Worm (Caenorhabditis elegans): ENCODE data around the gene syx-5.
A peak's percentile ranks its signal among the peaks of the same experiment; 100 is the strongest.

The syx-5 gene

DNA sequence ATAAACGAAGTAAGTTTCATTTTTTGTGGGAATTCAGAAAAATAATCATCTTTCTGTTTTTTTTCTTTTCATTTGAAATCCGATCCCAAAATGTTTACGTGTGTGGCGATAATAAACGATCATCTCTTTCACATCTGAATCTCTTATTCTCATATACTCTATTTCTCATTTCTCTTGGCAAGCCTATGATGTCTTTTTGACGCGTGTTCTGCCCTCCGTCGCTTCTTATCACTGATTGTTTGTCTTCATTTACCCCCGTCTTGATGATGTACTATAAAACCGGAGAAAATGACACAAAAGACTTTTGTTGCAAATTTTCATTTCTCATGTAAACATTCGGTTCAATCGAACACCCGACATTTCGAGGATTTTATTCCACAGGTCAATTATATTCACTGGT is 13.1 kb downstream of the syx-5 start:
- no peak for TF ChIP-seq tra-4 (tag; optimal IDR thresholded peaks at IDR 0.05)
- no peak for TF ChIP-seq aly-1 (tag; optimal IDR thresholded peaks at IDR 0.05)
- TF ChIP-seq F13C5.2 (tag; optimal IDR thresholded peaks at IDR 0.05) = no peak
- no peak for TF ChIP-seq ceh-36 (tag; optimal IDR thresholded peaks at IDR 0.05)
- no peak for TF ChIP-seq ceh-13 (GFP tag; optimal IDR thresholded peaks at IDR 0.05)
- no peak for TF ChIP-seq tbx-37 (GFP tag; conservative IDR thresholded peaks at IDR 0.05)
- TF ChIP-seq hmg-4 (GFP tag; optimal IDR thresholded peaks at IDR 0.05) = no peak
- no peak for TF ChIP-seq sea-1 (GFP tag; conservative IDR thresholded peaks at IDR 0.05)
- TF ChIP-seq hmbx-1 (tag; optimal IDR thresholded peaks at IDR 0.05) = no peak
- no peak for TF ChIP-seq pes-1 (GFP tag; IDR thresholded peaks at IDR 0.05)
- no peak for TF ChIP-seq B0310.2 (tag; optimal IDR thresholded peaks at IDR 0.05)
- no peak for TF ChIP-seq scrt-1 (GFP tag; IDR thresholded peaks at IDR 0.05)
- TF ChIP-seq ets-7 (tag; optimal IDR thresholded peaks at IDR 0.05) = no peak
- no peak for TF ChIP-seq ama-1 (optimal IDR thresholded peaks at IDR 0.05)
- TF ChIP-seq tbx-11 (GFP tag; IDR thresholded peaks at IDR 0.05) = no peak
- TF ChIP-seq hnd-1 (tag; optimal IDR thresholded peaks at IDR 0.05) = no peak
- no peak for TF ChIP-seq flt-1 (GFP tag; IDR thresholded peaks at IDR 0.05)

DNA sequence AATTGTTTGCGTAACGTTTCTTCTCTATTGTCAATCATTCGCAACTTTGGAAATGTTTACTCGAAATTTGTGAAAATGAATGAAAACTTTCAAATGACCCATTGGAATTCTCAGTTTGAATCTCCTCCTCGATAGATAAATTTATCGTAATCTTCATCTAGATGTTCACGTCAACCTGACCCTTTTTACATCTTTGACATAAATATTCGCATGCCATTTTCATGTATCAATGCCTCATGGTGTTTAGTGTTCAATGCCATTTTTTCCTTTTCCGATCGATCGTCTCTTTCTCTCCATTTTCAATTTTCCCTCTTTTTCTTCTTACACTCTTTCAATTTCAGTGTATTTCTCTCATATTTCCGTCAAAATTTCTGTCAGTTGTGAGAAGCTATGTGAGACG is 14.6 kb downstream of the syx-5 start:
- TF ChIP-seq tra-4 (tag; optimal IDR thresholded peaks at IDR 0.05) (no peak), ceh-36 (tag; optimal IDR thresholded peaks at IDR 0.05) (no peak), ets-7 (tag; optimal IDR thresholded peaks at IDR 0.05) (no peak), hmbx-1 (tag; optimal IDR thresholded peaks at IDR 0.05) (no peak), B0310.2 (tag; optimal IDR thresholded peaks at IDR 0.05) (no peak), ceh-13 (GFP tag; optimal IDR thresholded peaks at IDR 0.05) (no peak), hnd-1 (tag; optimal IDR thresholded peaks at IDR 0.05) (no peak), F13C5.2 (tag; optimal IDR thresholded peaks at IDR 0.05) (no peak), aly-1 (tag; optimal IDR thresholded peaks at IDR 0.05) (no peak), sea-1 (GFP tag; conservative IDR thresholded peaks at IDR 0.05) (no peak)

DNA sequence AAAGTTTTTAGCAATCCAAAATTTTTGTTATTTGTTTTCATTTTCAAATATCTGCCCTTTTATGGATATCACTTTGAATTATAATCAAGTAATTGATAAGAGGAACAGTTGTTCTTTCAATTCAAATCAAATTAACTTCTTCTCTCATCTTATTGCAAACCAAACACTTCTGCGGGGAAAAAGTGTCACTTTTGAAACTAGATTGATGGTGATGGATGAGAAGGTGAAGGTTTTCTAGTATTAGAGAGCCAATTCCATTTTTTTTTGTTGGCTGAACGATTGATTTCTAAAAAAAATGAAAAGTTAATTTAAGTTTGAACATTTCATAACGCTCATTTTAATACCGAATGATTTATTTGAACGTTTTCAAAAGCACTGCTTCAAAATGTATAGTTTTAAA is 15.1 kb downstream of the syx-5 start:
- TF ChIP-seq sea-1 (GFP tag; conservative IDR thresholded peaks at IDR 0.05) = no peak
- TF ChIP-seq hmg-4 (GFP tag; optimal IDR thresholded peaks at IDR 0.05) = no peak
- TF ChIP-seq hmbx-1 (tag; optimal IDR thresholded peaks at IDR 0.05) = no peak
- no peak for TF ChIP-seq hnd-1 (tag; optimal IDR thresholded peaks at IDR 0.05)
- TF ChIP-seq tbx-37 (GFP tag; conservative IDR thresholded peaks at IDR 0.05) = no peak
- TF ChIP-seq scrt-1 (GFP tag; IDR thresholded peaks at IDR 0.05) = no peak
- TF ChIP-seq ets-7 (tag; optimal IDR thresholded peaks at IDR 0.05) = no peak
- TF ChIP-seq B0310.2 (tag; optimal IDR thresholded peaks at IDR 0.05) = no peak
- TF ChIP-seq aly-1 (tag; optimal IDR thresholded peaks at IDR 0.05) = no peak
- TF ChIP-seq ama-1 (optimal IDR thresholded peaks at IDR 0.05) = no peak
- TF ChIP-seq ceh-13 (GFP tag; optimal IDR thresholded peaks at IDR 0.05) = no peak
- no peak for TF ChIP-seq tbx-11 (GFP tag; IDR thresholded peaks at IDR 0.05)
- TF ChIP-seq pes-1 (GFP tag; IDR thresholded peaks at IDR 0.05) = no peak
- no peak for TF ChIP-seq ceh-36 (tag; optimal IDR thresholded peaks at IDR 0.05)
- no peak for TF ChIP-seq flt-1 (GFP tag; IDR thresholded peaks at IDR 0.05)

DNA sequence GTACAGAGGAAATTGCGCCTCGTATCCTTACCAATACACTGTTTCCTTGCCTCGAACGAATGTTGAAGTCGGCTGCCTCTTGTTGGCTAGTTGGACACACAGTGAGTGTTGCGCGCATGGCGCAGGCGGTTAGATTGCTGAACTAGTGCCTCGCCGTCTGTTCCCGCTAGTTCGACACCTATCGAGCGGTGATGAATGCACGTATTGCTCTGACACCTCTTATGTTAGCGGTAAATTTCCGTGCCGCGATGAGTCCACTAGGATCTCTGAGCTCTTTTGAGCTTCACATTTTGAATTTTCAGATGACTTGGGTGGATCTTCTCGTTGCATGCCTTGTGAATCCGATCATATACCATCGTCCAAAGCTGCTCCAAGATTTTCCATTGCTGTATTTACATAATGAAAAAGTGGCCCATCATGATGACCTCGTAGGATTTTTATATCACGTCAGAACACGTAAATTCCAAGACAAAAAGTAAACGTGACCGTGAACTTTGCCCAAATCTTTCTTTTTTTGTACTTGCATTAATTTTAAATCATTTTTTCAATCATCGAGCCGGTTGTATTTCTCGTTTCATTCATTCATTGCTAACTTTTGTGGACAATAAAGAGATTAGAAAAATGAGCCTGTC is 18.2 kb downstream of the syx-5 start, which contains the start of gene F55A11.11:
F55A11.11 (plus strand) TSS at position 341 of the 632 bp plus-strand sequence.
- peak; percentile 95 for TF ChIP-seq flt-1 (GFP tag; IDR thresholded peaks at IDR 0.05)
- peak; percentile 91 for TF ChIP-seq tra-4 (tag; optimal IDR thresholded peaks at IDR 0.05)
- no peak for TF ChIP-seq ama-1 (optimal IDR thresholded peaks at IDR 0.05)
- TF ChIP-seq hmg-4 (GFP tag; optimal IDR thresholded peaks at IDR 0.05) = peak; percentile 98
- peak; percentile 97 for TF ChIP-seq F13C5.2 (tag; optimal IDR thresholded peaks at IDR 0.05)
- peak; percentile 95 for TF ChIP-seq ceh-36 (tag; optimal IDR thresholded peaks at IDR 0.05)
- peak; percentile 89 for TF ChIP-seq hnd-1 (tag; optimal IDR thresholded peaks at IDR 0.05)
- TF ChIP-seq hmbx-1 (tag; optimal IDR thresholded peaks at IDR 0.05) = peak; percentile 80
- peak; percentile 94 for TF ChIP-seq B0310.2 (tag; optimal IDR thresholded peaks at IDR 0.05)
- TF ChIP-seq tbx-37 (GFP tag; conservative IDR thresholded peaks at IDR 0.05) = peak; percentile 97
- peak; percentile 99 for TF ChIP-seq sea-1 (GFP tag; conservative IDR thresholded peaks at IDR 0.05)
- TF ChIP-seq ceh-13 (GFP tag; optimal IDR thresholded peaks at IDR 0.05) = peak; percentile 94
- TF ChIP-seq tbx-11 (GFP tag; IDR thresholded peaks at IDR 0.05) = peak; percentile 99
- TF ChIP-seq pes-1 (GFP tag; IDR thresholded peaks at IDR 0.05) = peak; percentile 96
- TF ChIP-seq ets-7 (tag; optimal IDR thresholded peaks at IDR 0.05) = peak; percentile 80
- TF ChIP-seq scrt-1 (GFP tag; IDR thresholded peaks at IDR 0.05) = peak; percentile 97
- TF ChIP-seq aly-1 (tag; optimal IDR thresholded peaks at IDR 0.05) = peak; percentile 92

DNA sequence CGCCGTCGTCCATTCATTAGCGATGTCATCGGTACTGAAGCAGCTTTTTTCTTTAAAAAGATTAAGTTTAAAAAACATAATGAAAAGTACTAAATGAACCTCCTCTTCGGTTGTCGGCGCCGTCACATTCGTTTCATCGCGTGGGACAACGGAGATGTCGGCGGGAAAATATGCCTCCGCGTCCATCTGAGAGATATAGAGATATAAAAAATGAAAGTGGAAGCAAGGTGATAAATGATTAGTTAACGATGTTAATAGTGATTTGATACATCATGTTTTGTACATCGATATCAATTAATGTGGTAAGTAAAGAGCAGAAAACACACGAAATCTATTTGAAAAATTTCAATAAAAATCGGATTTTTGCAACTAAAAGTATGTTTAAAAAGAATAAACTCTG is 22.6 kb downstream of the syx-5 start, which contains the start of gene F55A11.7:
F55A11.7 (minus strand) TSS at position 186 of the 400 bp plus-strand sequence.
- TF ChIP-seq ets-7 (tag; optimal IDR thresholded peaks at IDR 0.05) (no peak), ceh-36 (tag; optimal IDR thresholded peaks at IDR 0.05) (no peak), tra-4 (tag; optimal IDR thresholded peaks at IDR 0.05) (no peak), hnd-1 (tag; optimal IDR thresholded peaks at IDR 0.05) (no peak), hmg-4 (GFP tag; optimal IDR thresholded peaks at IDR 0.05) (no peak), ama-1 (optimal IDR thresholded peaks at IDR 0.05) (no peak), pes-1 (GFP tag; IDR thresholded peaks at IDR 0.05) (no peak), tbx-37 (GFP tag; conservative IDR thresholded peaks at IDR 0.05) (no peak), ceh-13 (GFP tag; optimal IDR thresholded peaks at IDR 0.05) (no peak), B0310.2 (tag; optimal IDR thresholded peaks at IDR 0.05) (no peak), tbx-11 (GFP tag; IDR thresholded peaks at IDR 0.05) (no peak), scrt-1 (GFP tag; IDR thresholded peaks at IDR 0.05) (no peak), hmbx-1 (tag; optimal IDR thresholded peaks at IDR 0.05) (no peak)

DNA sequence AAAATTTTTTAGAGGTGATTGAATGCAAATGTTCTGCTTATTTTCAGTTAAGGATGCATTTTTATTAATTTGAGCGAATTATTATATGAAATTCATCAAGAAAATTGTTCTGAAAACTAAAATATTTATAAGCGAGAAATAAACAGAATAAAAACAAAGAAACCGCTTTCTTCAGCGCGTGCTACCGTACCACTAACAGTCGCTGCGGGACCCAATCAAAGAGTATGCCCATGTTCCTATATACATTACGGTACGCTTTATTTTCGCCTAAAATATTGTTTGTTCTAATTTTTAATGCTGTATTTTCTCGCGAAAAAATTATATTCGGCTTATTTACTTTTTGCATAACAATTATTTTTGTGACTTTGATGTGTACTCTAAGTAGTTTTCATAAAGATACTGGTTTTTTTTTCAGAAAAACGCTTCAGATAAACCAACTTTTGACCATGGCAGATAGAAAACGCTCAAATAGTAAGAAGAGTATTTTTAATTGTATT is 23.1 kb downstream of the syx-5 start, which contains the start of gene F55A11.8:
F55A11.8 (plus strand) TSS at position 447 of the 497 bp plus-strand sequence.
- TF ChIP-seq hmg-4 (GFP tag; optimal IDR thresholded peaks at IDR 0.05) = no peak
- no peak for TF ChIP-seq ama-1 (optimal IDR thresholded peaks at IDR 0.05)
- TF ChIP-seq B0310.2 (tag; optimal IDR thresholded peaks at IDR 0.05) = no peak
- TF ChIP-seq sea-1 (GFP tag; conservative IDR thresholded peaks at IDR 0.05) = no peak
- TF ChIP-seq hmbx-1 (tag; optimal IDR thresholded peaks at IDR 0.05) = no peak

DNA sequence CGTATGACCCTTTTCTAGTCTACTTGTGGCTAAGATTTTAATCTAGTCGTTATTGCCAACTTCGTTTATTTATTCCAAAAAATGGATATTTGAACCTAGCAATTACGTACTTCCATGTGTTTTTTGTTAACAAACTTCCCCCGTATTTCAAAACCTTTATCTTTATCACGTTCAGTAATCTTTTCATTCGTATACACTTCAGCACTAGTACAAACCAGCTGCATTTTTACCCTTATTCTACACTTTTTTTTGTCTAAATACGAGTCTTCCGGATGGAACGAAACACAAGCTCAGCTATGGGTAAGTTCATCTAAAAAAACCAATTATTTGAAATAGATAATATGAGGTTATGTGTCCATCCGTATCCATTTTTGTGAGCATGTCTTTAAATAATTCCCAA is 24.8 kb downstream of the syx-5 start, which contains the start of gene D2023.1:
D2023.1 (plus strand) TSS at position 77 of the 400 bp plus-strand sequence.
- no peak for TF ChIP-seq ama-1 (optimal IDR thresholded peaks at IDR 0.05)
- TF ChIP-seq ceh-36 (tag; optimal IDR thresholded peaks at IDR 0.05) = no peak
- TF ChIP-seq tra-4 (tag; optimal IDR thresholded peaks at IDR 0.05) = no peak
- TF ChIP-seq scrt-1 (GFP tag; IDR thresholded peaks at IDR 0.05) = no peak
- no peak for TF ChIP-seq B0310.2 (tag; optimal IDR thresholded peaks at IDR 0.05)
- TF ChIP-seq sea-1 (GFP tag; conservative IDR thresholded peaks at IDR 0.05) = no peak
- TF ChIP-seq hmbx-1 (tag; optimal IDR thresholded peaks at IDR 0.05) = no peak
- no peak for TF ChIP-seq aly-1 (tag; optimal IDR thresholded peaks at IDR 0.05)
- TF ChIP-seq ets-7 (tag; optimal IDR thresholded peaks at IDR 0.05) = no peak
- no peak for TF ChIP-seq tbx-37 (GFP tag; conservative IDR thresholded peaks at IDR 0.05)
- no peak for TF ChIP-seq F13C5.2 (tag; optimal IDR thresholded peaks at IDR 0.05)
- TF ChIP-seq ceh-13 (GFP tag; optimal IDR thresholded peaks at IDR 0.05) = no peak
- TF ChIP-seq flt-1 (GFP tag; IDR thresholded peaks at IDR 0.05) = no peak
- no peak for TF ChIP-seq hnd-1 (tag; optimal IDR thresholded peaks at IDR 0.05)

All from whole organism, early embryonic.